Fruit fly (Drosophila melanogaster) whole organism, wandering third instar larva: ENCODE data around the gene htk.

Experiments
- Abd-B ChIP-seq: fragments of >200 bp; optimal IDR thresholded peaks from 2 replicates; lab custom pipeline; 2017; ENCODE audit warnings: missing biosample characterization, missing genetic modification characterization
- CG32264 ChIP-seq: fragments of 200-800 bp; sonication (Bioruptor generic); optimal IDR thresholded peaks from 2 replicates; lab custom pipeline; 2016; ENCODE audit warnings: missing biosample characterization, missing genetic modification characterization
- CG9705 ChIP-seq: fragments of 200-800 bp; sonication (Bioruptor generic); optimal IDR thresholded peaks from 2 replicates; lab custom pipeline; 2018; ENCODE audit warnings: missing biosample characterization, mild to moderate bottlenecking, missing genetic modification characterization
- CrebA ChIP-seq: fragments of 200-800 bp; sonication (Bioruptor generic); optimal IDR thresholded peaks from 2 replicates; lab custom pipeline; 2016; ENCODE audit warnings: missing biosample characterization, mild to moderate bottlenecking, missing genetic modification characterization, borderline replicate concordance
- Dfd ChIP-seq: fragments of >200 bp; optimal IDR thresholded peaks from 2 replicates; lab custom pipeline; 2017; ENCODE audit warnings: missing biosample characterization, missing genetic modification characterization
- Dif ChIP-seq: fragments of 200-275, 200-300 bp; sonication (Bioruptor generic); optimal IDR thresholded peaks from 2 replicates; lab custom pipeline; 2018; ENCODE audit warnings: missing biosample characterization, missing genetic modification characterization; ENCODE audit not compliant: partially characterized antibody
- GATAd ChIP-seq: sonication (Bioruptor generic); optimal IDR thresholded peaks from 2 replicates; lab custom pipeline; 2016; ENCODE audit warnings: missing biosample characterization, missing genetic modification characterization
- HLH106 ChIP-seq: fragments of 200-800 bp; optimal IDR thresholded peaks from 3 replicates; lab custom pipeline; 2019; ENCODE audit warnings: missing biosample characterization, mild to moderate bottlenecking, missing genetic modification characterization, moderate library complexity
- Hnf4 ChIP-seq: fragments of 200-800 bp; sonication (Bioruptor generic); optimal IDR thresholded peaks from 2 replicates; lab custom pipeline; 2016; ENCODE audit warnings: missing biosample characterization, mild to moderate bottlenecking, missing genetic modification characterization
- Hr78 ChIP-seq: fragments of >200 bp; optimal IDR thresholded peaks from 2 replicates; lab custom pipeline; 2017; ENCODE audit warnings: missing biosample characterization, missing genetic modification characterization
- Hr83 ChIP-seq: fragments of 200-300 bp; sonication (Bioruptor generic); optimal IDR thresholded peaks from 2 replicates; lab custom pipeline; 2016; ENCODE audit warnings: missing biosample characterization, mild to moderate bottlenecking, missing genetic modification characterization, moderate library complexity; ENCODE audit not compliant: poor library complexity, severe bottlenecking
- Mio ChIP-seq: sonication (Bioruptor generic); optimal IDR thresholded peaks from 2 replicates; lab custom pipeline; 2016; ENCODE audit warnings: missing biosample characterization, missing genetic modification characterization
- OdsH ChIP-seq: fragments of 200-800 bp; sonication (Bioruptor generic); optimal IDR thresholded peaks from 2 replicates; lab custom pipeline; 2016; ENCODE audit warnings: missing biosample characterization, mild to moderate bottlenecking, missing genetic modification characterization
- Vsx2 ChIP-seq: fragments of 200-300, 225-300 bp; sonication (Bioruptor generic); optimal IDR thresholded peaks from 2 replicates; lab custom pipeline; 2018; ENCODE audit warnings: missing biosample characterization, missing genetic modification characterization; ENCODE audit not compliant: partially characterized antibody
- brk ChIP-seq: fragments of 200-800 bp; sonication (Bioruptor generic); optimal IDR thresholded peaks from 2 replicates; lab custom pipeline; 2016; ENCODE audit warnings: missing biosample characterization, mild to moderate bottlenecking, missing genetic modification characterization
- dl ChIP-seq, 2 experiments: fragments of 175-275, 200-275 bp in 1 of 2; fragments of 200-275 bp in 1 of 2; sonication (Bioruptor generic); optimal IDR thresholded peaks; lab custom pipeline; 2018; ENCODE audit warnings: mild to moderate bottlenecking in 2 of 2, missing biosample characterization in 2 of 2, missing genetic modification characterization in 2 of 2, moderate library complexity in 2 of 2; ENCODE audit not compliant: partially characterized antibody in 2 of 2, insufficient read depth in 1 of 2
- dmrt93B ChIP-seq: fragments of 200-800 bp; sonication (Bioruptor generic); optimal IDR thresholded peaks from 2 replicates; lab custom pipeline; 2018; ENCODE audit warnings: missing biosample characterization, mild to moderate bottlenecking, missing genetic modification characterization
- dsf ChIP-seq: sonication (Bioruptor generic); optimal IDR thresholded peaks from 2 replicates; lab custom pipeline; 2016; ENCODE audit warnings: missing biosample characterization, missing genetic modification characterization, borderline replicate concordance
- ey ChIP-seq: fragments of 200-800 bp; sonication (Bioruptor generic); optimal IDR thresholded peaks from 2 replicates; lab custom pipeline; 2016; ENCODE audit warnings: missing biosample characterization, missing genetic modification characterization
- foxo ChIP-seq, 2 experiments: fragments of 200-800 bp; sonication (Bioruptor generic); optimal IDR thresholded peaks; 2 replicates in 1 of 2; 3 replicates in 1 of 2; lab custom pipeline; 2016 to 2017; ENCODE audit warnings: missing biosample characterization in 2 of 2, missing genetic modification characterization in 2 of 2
- fru ChIP-seq: fragments of 200-800 bp; sonication (Bioruptor generic); optimal IDR thresholded peaks from 3 replicates; lab custom pipeline; 2016; ENCODE audit warnings: missing biosample characterization, mild to moderate bottlenecking, missing genetic modification characterization
- jim ChIP-seq: fragments of 175-275, 200-325 bp; sonication (Bioruptor generic); optimal IDR thresholded peaks from 2 replicates; lab custom pipeline; 2016; ENCODE audit warnings: missing biosample characterization, mild to moderate bottlenecking, missing genetic modification characterization
- lola ChIP-seq: fragments of >200 bp; optimal IDR thresholded peaks from 2 replicates; lab custom pipeline; 2017; ENCODE audit warnings: missing biosample characterization, missing genetic modification characterization
- pan ChIP-seq: fragments of >200 bp; optimal IDR thresholded peaks from 2 replicates; lab custom pipeline; 2017
- psq ChIP-seq: fragments of 200-800 bp; sonication (Bioruptor generic); optimal IDR thresholded peaks from 3 replicates; lab custom pipeline; 2017; ENCODE audit warnings: missing biosample characterization, mild to moderate bottlenecking, missing genetic modification characterization, moderate library complexity
- rgr ChIP-seq: fragments of 200-800 bp; sonication (Bioruptor generic); optimal IDR thresholded peaks from 3 replicates; lab custom pipeline; 2016; ENCODE audit warnings: missing biosample characterization, mild to moderate bottlenecking, missing genetic modification characterization
- sage ChIP-seq: fragments of 200-800 bp; sonication (Bioruptor generic); optimal IDR thresholded peaks from 2 replicates; lab custom pipeline; 2016; ENCODE audit warnings: missing biosample characterization, mild to moderate bottlenecking, missing genetic modification characterization
- tai ChIP-seq: sonication (Bioruptor generic); optimal IDR thresholded peaks from 2 replicates; lab custom pipeline; 2016; ENCODE audit warnings: missing biosample characterization, missing genetic modification characterization
- usp ChIP-seq: fragments of >200 bp; optimal IDR thresholded peaks from 2 replicates; lab custom pipeline; 2017; ENCODE audit warnings: missing biosample characterization, missing genetic modification characterization

The htk gene

DNA sequence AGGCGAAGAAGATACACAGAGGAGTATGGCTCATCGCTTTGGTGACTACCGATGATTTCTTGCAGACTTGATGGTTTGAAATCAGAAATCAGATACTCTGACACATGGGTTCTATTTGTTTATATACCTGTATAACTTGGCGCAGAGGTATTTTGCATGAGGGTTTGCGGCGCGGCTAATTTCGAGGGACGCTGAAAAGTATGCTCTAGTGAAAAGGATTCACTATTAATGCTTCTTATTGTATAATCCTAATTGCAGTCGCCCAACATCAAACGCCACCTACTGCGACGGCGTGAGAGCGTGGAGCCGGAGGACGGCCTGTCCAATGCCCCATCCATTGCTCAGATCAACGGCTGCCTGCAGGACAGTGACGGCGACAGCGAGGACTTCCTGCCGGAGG lies 38.4 kb upstream of the htk start:
- TF ChIP-seq GATAd (GFP tag; lab: Kevin White, UChicago) (no peak), dmrt93B (GFP tag; lab: Kevin White, UChicago) (no peak), ey (GFP tag; lab: Kevin White, UChicago) (no peak), Dfd (GFP tag; lab: Kevin White, UChicago) (no peak), Hr78 (GFP tag; lab: Kevin White, UChicago) (no peak), lola (GFP tag; lab: Kevin White, UChicago) (no peak), OdsH (GFP tag; lab: Kevin White, UChicago) (no peak), sage (GFP tag; lab: Kevin White, UChicago) (no peak), dl (GFP tag; optimal IDR thresholded peaks at IDR 0.05; lab: Kevin White, UChicago; ENCODE audit: insufficient read depth in 1 of 2, partially characterized antibody in 2 of 2) (no peak), foxo (GFP tag; optimal IDR thresholded peaks at IDR 0.05; lab: Kevin White, UChicago) (no peak), HLH106 (no peak), CG32264 (GFP tag; lab: Kevin White, UChicago) (no peak), brk (GFP tag; lab: Kevin White, UChicago) (no peak)

DNA sequence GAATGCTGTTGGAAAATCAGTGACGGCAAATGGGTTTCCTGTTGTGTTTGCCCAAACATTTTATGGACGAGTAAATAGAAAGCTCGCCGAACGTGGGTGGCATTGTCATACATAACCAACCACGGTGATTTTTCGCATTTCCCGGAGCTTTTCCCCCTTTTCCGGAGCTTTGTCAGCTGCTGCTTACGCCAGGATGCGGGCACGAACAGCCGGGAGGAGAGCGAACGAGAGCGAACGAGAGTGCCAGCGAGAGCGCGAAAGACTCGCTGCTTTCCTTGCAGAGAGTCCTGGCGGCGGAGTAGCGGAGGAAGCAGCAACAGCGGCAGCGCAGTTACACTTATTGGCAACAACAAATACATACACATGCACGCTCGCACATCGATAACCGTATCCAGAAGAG lies 37.1 kb upstream of the htk start, which contains the start of gene CG7058:
Gene CG7058, plus strand, starts transcription at position 330 of the 400 bp plus-strand sequence.
- no peak for TF ChIP-seq Hr83 (GFP tag; lab: Kevin White, UChicago)
- TF ChIP-seq dl (GFP tag; optimal IDR thresholded peaks at IDR 0.05; lab: Kevin White, UChicago; ENCODE audit: insufficient read depth in 1 of 2, partially characterized antibody in 2 of 2): no peak
- no peak for TF ChIP-seq lola (GFP tag; lab: Kevin White, UChicago)
- TF ChIP-seq OdsH (GFP tag; lab: Kevin White, UChicago): no peak
- no peak for TF ChIP-seq CG32264 (GFP tag; lab: Kevin White, UChicago)
- no peak for TF ChIP-seq rgr (GFP tag; lab: Kevin White, UChicago)
- TF ChIP-seq Hr78 (GFP tag; lab: Kevin White, UChicago): no peak
- TF ChIP-seq Mio (GFP tag; lab: Kevin White, UChicago): no peak
- TF ChIP-seq psq (GFP tag; lab: Kevin White, UChicago): no peak

DNA sequence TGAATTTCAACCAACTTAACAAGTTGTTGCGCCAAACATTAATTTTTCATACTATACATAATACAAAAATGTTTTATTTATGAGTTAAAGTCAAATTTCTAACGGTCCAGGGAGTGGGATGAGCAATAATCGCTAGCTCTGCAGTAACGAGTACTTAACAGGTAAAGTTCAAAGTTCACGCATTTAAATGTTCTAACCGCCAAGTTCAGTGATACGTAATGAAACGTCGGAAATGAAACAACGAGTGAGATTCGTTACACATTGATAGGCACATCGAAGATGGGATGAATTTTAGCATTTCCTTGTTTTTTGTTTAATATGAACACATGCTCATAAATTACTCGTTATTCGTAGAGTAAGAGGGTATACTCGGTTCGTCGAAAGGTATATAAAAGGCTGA lies 31.4 kb upstream of the htk start:
- TF ChIP-seq foxo (GFP tag; optimal IDR thresholded peaks at IDR 0.05; lab: Kevin White, UChicago): no peak
- TF ChIP-seq usp (GFP tag; lab: Kevin White, UChicago): no peak
- no peak for TF ChIP-seq CrebA (GFP tag; lab: Kevin White, UChicago)
- no peak for TF ChIP-seq pan (lab: Kevin White, UChicago)
- TF ChIP-seq OdsH (GFP tag; lab: Kevin White, UChicago): no peak
- no peak for TF ChIP-seq Dif
- TF ChIP-seq psq (GFP tag; lab: Kevin White, UChicago): no peak
- TF ChIP-seq Abd-B (GFP tag; lab: Kevin White, UChicago): no peak
- no peak for TF ChIP-seq CG9705
- TF ChIP-seq tai (GFP tag; lab: Kevin White, UChicago): no peak
- TF ChIP-seq GATAd (GFP tag; lab: Kevin White, UChicago): no peak
- no peak for TF ChIP-seq dl (GFP tag; optimal IDR thresholded peaks at IDR 0.05; lab: Kevin White, UChicago; ENCODE audit: insufficient read depth in 1 of 2, partially characterized antibody in 2 of 2)
- TF ChIP-seq Hnf4 (GFP tag; lab: Kevin White, UChicago): no peak
- no peak for TF ChIP-seq brk (GFP tag; lab: Kevin White, UChicago)
- TF ChIP-seq jim (GFP tag; lab: Kevin White, UChicago): no peak
- TF ChIP-seq dsf: no peak
- no peak for TF ChIP-seq HLH106
- no peak for TF ChIP-seq dmrt93B (GFP tag; lab: Kevin White, UChicago)
- TF ChIP-seq, all 38 proteins: peak for 0

DNA sequence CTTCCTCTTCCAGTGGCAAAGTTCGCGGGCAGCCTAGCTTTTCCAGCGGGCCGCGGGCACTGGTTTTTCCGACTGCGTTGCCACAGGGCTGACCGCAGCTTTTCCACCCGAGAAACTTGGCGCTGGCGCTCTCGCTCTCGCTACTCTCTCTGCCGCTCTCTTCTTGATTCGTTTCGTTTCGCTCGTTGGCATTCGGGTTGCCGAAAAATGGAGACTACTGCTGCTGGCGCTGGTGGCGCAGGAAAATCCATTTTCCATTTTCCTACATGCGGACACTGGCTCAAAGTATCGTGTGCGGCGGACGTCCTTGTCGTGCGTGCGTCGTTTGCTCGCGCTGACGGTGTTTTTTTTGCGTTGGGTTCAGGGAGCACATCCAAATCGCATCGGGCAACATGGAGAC lies 30.4 kb upstream of the htk start, which contains the start of gene CG42450:
Gene CG42450, plus strand, starts transcription at position 249 of the 400 bp plus-strand sequence.
- no peak for TF ChIP-seq Hr83 (GFP tag; lab: Kevin White, UChicago)
- no peak for TF ChIP-seq GATAd (GFP tag; lab: Kevin White, UChicago)
- TF ChIP-seq Abd-B (GFP tag; lab: Kevin White, UChicago): no peak
- TF ChIP-seq HLH106: no peak
- no peak for TF ChIP-seq Vsx2 (GFP tag; lab: Kevin White, UChicago)
- no peak for TF ChIP-seq Dfd (GFP tag; lab: Kevin White, UChicago)
- no peak for TF ChIP-seq OdsH (GFP tag; lab: Kevin White, UChicago)
- TF ChIP-seq fru (GFP tag; lab: Kevin White, UChicago): no peak

DNA sequence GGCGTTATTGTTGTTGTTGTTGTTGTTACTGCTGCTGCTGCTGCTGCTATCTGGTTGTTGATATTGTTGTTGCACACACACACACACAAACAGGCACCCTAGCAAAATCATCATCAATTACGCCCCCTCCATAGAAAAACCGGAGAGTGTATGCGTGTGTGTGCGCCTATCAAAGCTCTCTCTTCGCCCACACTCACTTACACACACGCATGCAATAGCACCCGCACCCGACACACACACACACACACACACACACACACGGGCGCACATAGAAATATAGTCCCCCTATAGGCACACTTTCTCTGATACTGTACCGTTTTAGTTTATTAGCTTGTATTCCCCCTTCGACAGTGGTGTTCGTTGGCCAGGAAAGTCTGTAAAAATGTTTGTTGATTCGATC lies 29.1 kb upstream of the htk start:
- no peak for TF ChIP-seq CG9705
- no peak for TF ChIP-seq brk (GFP tag; lab: Kevin White, UChicago)
- TF ChIP-seq Dfd (GFP tag; lab: Kevin White, UChicago): peak; percentile 75
- no peak for TF ChIP-seq lola (GFP tag; lab: Kevin White, UChicago)
